Fruit fly (Drosophila melanogaster): Measurements from ENCODE around the gene Mf.

DNA sequence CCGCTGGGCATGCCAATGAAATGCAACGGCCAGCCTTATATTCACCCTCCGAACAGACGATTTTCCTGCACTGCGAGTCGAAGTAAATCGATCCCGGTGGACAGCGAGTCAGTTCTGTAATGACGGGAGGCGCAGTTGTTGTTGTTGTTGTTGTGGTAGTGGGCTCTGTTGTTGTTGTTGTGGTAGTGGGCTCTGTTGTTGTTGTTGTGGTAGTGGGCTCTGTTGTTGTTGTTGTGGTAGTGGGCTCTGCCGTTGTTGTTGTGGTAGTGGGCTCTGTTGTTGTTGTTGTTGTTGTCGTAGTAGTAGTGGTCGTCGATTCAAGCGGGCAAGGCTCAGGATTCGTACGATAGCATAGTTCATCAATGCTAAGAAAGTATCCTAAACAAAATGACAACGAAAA lies 45.3 kb downstream of the Mf start:
- TF ChIP-seq ttk (optimal IDR thresholded peaks at IDR 0.05) (no peak), psq (optimal IDR thresholded peaks at IDR 0.05) (no peak), h (optimal IDR thresholded peaks at IDR 0.05) (no peak), Myc (optimal IDR thresholded peaks at IDR 0.05) (no peak)

Data from Kc167 (cell line).